Worm (Caenorhabditis elegans) whole organism, L3 larva: Measurements from ENCODE around the gene F21C10.9.

Experiments used
- R02D3.7 ChIP-seq: fragments of 150-350 bp; optimal IDR thresholded peaks from 2 replicates; lab custom pipeline; 2014; ENCODE audit warnings: missing biosample characterization, missing genetic modification characterization
- ama-1 ChIP-seq: fragments of 150-350 bp; optimal IDR thresholded peaks from 2 replicates; lab custom pipeline; 2018
- ceh-16 ChIP-seq: sonication (generic microtip); optimal IDR thresholded peaks from 2 replicates; lab custom pipeline; 2017; ENCODE audit warnings: missing biosample characterization, missing genetic modification characterization
- ceh-28 ChIP-seq: fragments of 150-350 bp; optimal IDR thresholded peaks from 2 replicates; lab custom pipeline; 2014; ENCODE audit warnings: missing biosample characterization, missing genetic modification reagents, missing genetic modification characterization
- ceh-82 ChIP-seq: fragments of 150-350 bp; optimal IDR thresholded peaks from 2 replicates; lab custom pipeline; 2014; ENCODE audit warnings: missing biosample characterization, missing genetic modification characterization
- ceh-9 ChIP-seq: sonication (generic microtip); optimal IDR thresholded peaks from 2 replicates; lab custom pipeline; 2018; ENCODE audit warnings: missing biosample characterization, missing genetic modification characterization
- daf-12 ChIP-seq: fragments of 150-350 bp; optimal IDR thresholded peaks from 2 replicates; lab custom pipeline; 2014; ENCODE audit warnings: missing biosample characterization, missing genetic modification reagents, missing genetic modification characterization
- egl-5 ChIP-seq: fragments of 150-350 bp; optimal IDR thresholded peaks from 2 replicates; lab custom pipeline; 2017; ENCODE audit warnings: missing biosample characterization, missing genetic modification reagents, missing genetic modification characterization, inconsistent platforms
- elt-1 ChIP-seq: fragments of 150-350 bp; optimal IDR thresholded peaks from 2 replicates; lab custom pipeline; 2014; ENCODE audit warnings: missing biosample characterization, missing genetic modification characterization
- elt-3 ChIP-seq, 3 experiments: fragments of 150-350 bp in 1 of 3; sonication (generic microtip) in 2 of 3; optimal IDR thresholded peaks; 2 replicates in 2 of 3; 4 replicates in 1 of 3; lab custom pipeline; 2014 to 2017; ENCODE audit warnings: missing biosample characterization in 3 of 3, missing genetic modification characterization in 3 of 3
- eor-1 ChIP-seq, 2 experiments: fragments of 150-350 bp; optimal IDR thresholded peaks; 2 replicates each; lab custom pipeline; 2014 to 2018; ENCODE audit warnings: missing biosample characterization in 2 of 2, missing genetic modification characterization in 2 of 2
- fkh-10 ChIP-seq: sonication (generic microtip); optimal IDR thresholded peaks from 2 replicates; lab custom pipeline; 2017; ENCODE audit warnings: missing biosample characterization, missing genetic modification reagents, missing genetic modification characterization
- fkh-2 ChIP-seq: fragments of 150-350 bp; optimal IDR thresholded peaks from 2 replicates; lab custom pipeline; 2014; ENCODE audit warnings: missing biosample characterization, missing genetic modification reagents, missing genetic modification characterization
- hmg-11 ChIP-seq: sonication (generic microtip); optimal IDR thresholded peaks from 2 replicates; lab custom pipeline; 2016; ENCODE audit warnings: missing genetic modification characterization, missing compliant biosample characterization
- jun-1 ChIP-seq: fragments of 150-350 bp; optimal IDR thresholded peaks from 2 replicates; lab custom pipeline; 2014; ENCODE audit warnings: missing biosample characterization, missing genetic modification reagents, missing genetic modification characterization
- lin-39 ChIP-seq: fragments of 150-350 bp; optimal IDR thresholded peaks from 2 replicates; lab custom pipeline; 2018; ENCODE audit warnings: missing biosample characterization, missing genetic modification reagents, missing genetic modification characterization
- mdl-1 ChIP-seq: fragments of 150-350 bp; optimal IDR thresholded peaks from 2 replicates; lab custom pipeline; 2014; ENCODE audit warnings: missing biosample characterization, missing genetic modification characterization
- nhr-12 ChIP-seq: fragments of 150-350 bp; optimal IDR thresholded peaks from 2 replicates; lab custom pipeline; 2014; ENCODE audit warnings: missing biosample characterization, missing genetic modification characterization
- nhr-23 ChIP-seq: fragments of 150-350 bp; optimal IDR thresholded peaks from 2 replicates; lab custom pipeline; 2014; ENCODE audit warnings: missing biosample characterization, missing genetic modification reagents, missing genetic modification characterization
- nhr-237 ChIP-seq: fragments of 150-350 bp; optimal IDR thresholded peaks from 2 replicates; lab custom pipeline; 2014; ENCODE audit warnings: missing biosample characterization, missing genetic modification characterization
- nhr-25 ChIP-seq: sonication (generic microtip); optimal IDR thresholded peaks from 2 replicates; lab custom pipeline; 2017; ENCODE audit warnings: missing biosample characterization, missing genetic modification characterization
- nhr-28 ChIP-seq: fragments of 150-350 bp; optimal IDR thresholded peaks from 2 replicates; lab custom pipeline; 2014; ENCODE audit warnings: missing biosample characterization, missing genetic modification characterization
- nhr-76 ChIP-seq: fragments of 150-350 bp; sonication (generic microtip); optimal IDR thresholded peaks from 5 replicates; lab custom pipeline; 2014; ENCODE audit warnings: missing biosample characterization, missing genetic modification characterization
- pha-4 ChIP-seq: fragments of 150-350 bp; optimal IDR thresholded peaks from 2 replicates; lab custom pipeline; 2014; ENCODE audit warnings: missing biosample characterization, missing genetic modification reagents, missing genetic modification characterization
- pqm-1 ChIP-seq: fragments of 150-350 bp; optimal IDR thresholded peaks from 2 replicates; lab custom pipeline; 2017; ENCODE audit warnings: missing biosample characterization, missing genetic modification characterization, inconsistent platforms
- sea-2 ChIP-seq: fragments of 150-350 bp; sonication (generic microtip); optimal IDR thresholded peaks from 4 replicates; lab custom pipeline; 2014; ENCODE audit warnings: missing biosample characterization, missing genetic modification reagents, missing genetic modification characterization
- skn-1 ChIP-seq: fragments of 150-350 bp; optimal IDR thresholded peaks from 2 replicates; lab custom pipeline; 2014; ENCODE audit warnings: missing biosample characterization, missing genetic modification characterization
- tbx-2 ChIP-seq: sonication (generic microtip); optimal IDR thresholded peaks from 2 replicates; lab custom pipeline; 2016; ENCODE audit warnings: mild to moderate bottlenecking, missing genetic modification characterization, missing compliant biosample characterization
- zag-1 ChIP-seq: fragments of 150-350 bp; optimal IDR thresholded peaks from 2 replicates; lab custom pipeline; 2014; ENCODE audit warnings: missing biosample characterization, missing genetic modification characterization
- ztf-11 ChIP-seq: fragments of 150-350 bp; optimal IDR thresholded peaks from 2 replicates; lab custom pipeline; 2014; ENCODE audit warnings: missing biosample characterization, missing genetic modification characterization
- ztf-4 ChIP-seq: fragments of 150-350 bp; optimal IDR thresholded peaks from 2 replicates; lab custom pipeline; 2014; ENCODE audit warnings: missing biosample characterization, missing genetic modification characterization

The F21C10.9 gene

ce11 chrV:9112467-9112866 is 14.0 kb upstream of the F21C10.9 start, which contains the start of gene F21C10.7:
Gene F21C10.7, plus strand, starts transcription at chrV:9112767.
- TF ChIP-seq sea-2 = no peak
- no peak for TF ChIP-seq ceh-16 (tag; lab: Kevin White, UChicago)
- no peak for TF ChIP-seq nhr-237 (tag; lab: Kevin White, UChicago)
- TF ChIP-seq nhr-76 (tag; lab: Kevin White, UChicago) = no peak
- no peak for TF ChIP-seq ztf-11 (tag; lab: Kevin White, UChicago)

- no peak for TF ChIP-seq nhr-25 (tag; lab: Kevin White, UChicago)
- TF ChIP-seq ceh-9 (tag; lab: Kevin White, UChicago) = no peak
- TF ChIP-seq pqm-1 (tag; lab: Kevin White, UChicago) = no peak
- no peak for TF ChIP-seq zag-1 (tag; lab: Kevin White, UChicago)
- TF ChIP-seq ztf-4 (tag; lab: Kevin White, UChicago) = no peak
- no peak for TF ChIP-seq daf-12
- no peak for TF ChIP-seq R02D3.7 (tag; lab: Kevin White, UChicago)
- TF ChIP-seq fkh-10 = no peak
These were observed 13.5 kb upstream of the F21C10.9 start for ce11 chrV:9111957-9112356.

ce11 chrV:9109281-9109680 is 10.8 kb upstream of the F21C10.9 start, which contains the start of gene pqn-31:
Gene pqn-31, plus strand, starts transcription at chrV:9109581.
- TF ChIP-seq skn-1 (tag; lab: Kevin White, UChicago) (no peak), egl-5 (tag; lab: Kevin White, UChicago) (no peak), pha-4 (tag; lab: Kevin White, UChicago) (peak; percentile 37)

- TF ChIP-seq nhr-12 (tag; lab: Kevin White, UChicago) (no peak), nhr-25 (tag; lab: Kevin White, UChicago) (no peak), ceh-82 (tag; lab: Kevin White, UChicago) (no peak), sea-2 (no peak), hmg-11 (tag; lab: Kevin White, UChicago) (no peak), zag-1 (tag; lab: Kevin White, UChicago) (no peak), nhr-76 (tag; lab: Kevin White, UChicago) (no peak), ztf-11 (tag; lab: Kevin White, UChicago) (no peak), mdl-1 (tag; lab: Kevin White, UChicago) (no peak), pqm-1 (tag; lab: Kevin White, UChicago) (no peak)
These were observed 9.7 kb upstream of the F21C10.9 start, which contains the start of gene F21C10.18 for ce11 chrV:9108219-9108618. Gene F21C10.18, plus strand, starts transcription at chrV:9108519.

- TF ChIP-seq elt-3 (tag; optimal IDR thresholded peaks at IDR 0.05; lab: Kevin White, UChicago) (no peak), ceh-28 (tag; lab: Kevin White, UChicago) (no peak), fkh-10 (no peak), pha-4 (tag; lab: Kevin White, UChicago) (no peak), ama-1 (lab: Kevin White, UChicago) (no peak), nhr-76 (tag; lab: Kevin White, UChicago) (no peak), elt-1 (tag; lab: Kevin White, UChicago) (no peak), jun-1 (tag; lab: Kevin White, UChicago) (no peak), ceh-9 (tag; lab: Kevin White, UChicago) (no peak), nhr-28 (no peak), zag-1 (tag; lab: Kevin White, UChicago) (no peak), ceh-16 (tag; lab: Kevin White, UChicago) (no peak), nhr-23 (tag; lab: Kevin White, UChicago) (no peak), nhr-12 (tag; lab: Kevin White, UChicago) (no peak), hmg-11 (tag; lab: Kevin White, UChicago) (no peak), eor-1 (tag; optimal IDR thresholded peaks at IDR 0.05; lab: Kevin White, UChicago) (no peak), fkh-2 (tag; lab: Kevin White, UChicago) (no peak), lin-39 (tag; lab: Kevin White, UChicago) (no peak), tbx-2 (tag; lab: Kevin White, UChicago) (no peak)
These were observed 2.6 kb upstream of the F21C10.9 start, which contains the start of gene frpr-6 for ce11 chrV:9101062-9101461. Gene frpr-6, minus strand, starts transcription at chrV:9101162.

- no peak for TF ChIP-seq ceh-16 (tag; lab: Kevin White, UChicago)
These were observed 1.3 kb downstream of the F21C10.9 start for ce11 chrV:9097213-9097612.
